Worm (Caenorhabditis elegans) whole organism, L3 larva: ENCODE results near the gene T26C5.4.

Experiments used
- R02D3.7 ChIP-seq: fragments of 150-350 bp; optimal IDR thresholded peaks from 2 replicates; lab custom pipeline; 2014; ENCODE audit warnings: missing biosample characterization, missing genetic modification characterization
- aly-2 ChIP-seq: fragments of 150-350 bp; optimal IDR thresholded peaks from 2 replicates; lab custom pipeline; 2014; ENCODE audit warnings: missing biosample characterization, missing genetic modification characterization
- ama-1 ChIP-seq: fragments of 150-350 bp; optimal IDR thresholded peaks from 2 replicates; lab custom pipeline; 2018
- ceh-82 ChIP-seq: fragments of 150-350 bp; optimal IDR thresholded peaks from 2 replicates; lab custom pipeline; 2014; ENCODE audit warnings: missing biosample characterization, missing genetic modification characterization
- elt-1 ChIP-seq: fragments of 150-350 bp; optimal IDR thresholded peaks from 2 replicates; lab custom pipeline; 2014; ENCODE audit warnings: missing biosample characterization, missing genetic modification characterization
- elt-2 ChIP-seq: sonication (generic microtip); optimal IDR thresholded peaks from 2 replicates; lab custom pipeline; 2016; ENCODE audit warnings: missing genetic modification reagents, mild to moderate bottlenecking, missing genetic modification characterization, missing compliant biosample characterization
- eor-1 ChIP-seq, 2 experiments: fragments of 150-350 bp; optimal IDR thresholded peaks; 2 replicates each; lab custom pipeline; 2014 to 2018; ENCODE audit warnings: missing biosample characterization in 2 of 2, missing genetic modification characterization in 2 of 2
- fkh-10 ChIP-seq: sonication (generic microtip); optimal IDR thresholded peaks from 2 replicates; lab custom pipeline; 2017; ENCODE audit warnings: missing biosample characterization, missing genetic modification reagents, missing genetic modification characterization
- fkh-2 ChIP-seq: fragments of 150-350 bp; optimal IDR thresholded peaks from 2 replicates; lab custom pipeline; 2014; ENCODE audit warnings: missing biosample characterization, missing genetic modification reagents, missing genetic modification characterization
- jun-1 ChIP-seq: fragments of 150-350 bp; optimal IDR thresholded peaks from 2 replicates; lab custom pipeline; 2014; ENCODE audit warnings: missing biosample characterization, missing genetic modification reagents, missing genetic modification characterization
- lin-15B ChIP-seq: fragments of 150-350 bp; optimal IDR thresholded peaks from 2 replicates; lab custom pipeline; 2014; ENCODE audit warnings: missing biosample characterization, missing genetic modification characterization
- lsy-12 ChIP-seq: sonication (generic microtip); optimal IDR thresholded peaks from 2 replicates; lab custom pipeline; 2016; ENCODE audit warnings: mild to moderate bottlenecking, missing genetic modification characterization, missing compliant biosample characterization
- mdl-1 ChIP-seq: fragments of 150-350 bp; optimal IDR thresholded peaks from 2 replicates; lab custom pipeline; 2014; ENCODE audit warnings: missing biosample characterization, missing genetic modification characterization
- mml-1 ChIP-seq: fragments of 150-350 bp; sonication (generic microtip); optimal IDR thresholded peaks from 3 replicates; lab custom pipeline; 2014; ENCODE audit warnings: missing biosample characterization, missing genetic modification characterization
- nfya-1 ChIP-seq: sonication (generic microtip); optimal IDR thresholded peaks from 2 replicates; lab custom pipeline; 2017; ENCODE audit warnings: missing genetic modification characterization, mild to moderate bottlenecking, missing compliant biosample characterization, antibody characterized with exemption, moderate library complexity; ENCODE audit not compliant: insufficient read depth
- nhr-23 ChIP-seq: fragments of 150-350 bp; optimal IDR thresholded peaks from 2 replicates; lab custom pipeline; 2014; ENCODE audit warnings: missing biosample characterization, missing genetic modification reagents, missing genetic modification characterization
- nhr-237 ChIP-seq: fragments of 150-350 bp; optimal IDR thresholded peaks from 2 replicates; lab custom pipeline; 2014; ENCODE audit warnings: missing biosample characterization, missing genetic modification characterization
- nhr-25 ChIP-seq: sonication (generic microtip); optimal IDR thresholded peaks from 2 replicates; lab custom pipeline; 2017; ENCODE audit warnings: missing biosample characterization, missing genetic modification characterization
- nhr-28 ChIP-seq: fragments of 150-350 bp; optimal IDR thresholded peaks from 2 replicates; lab custom pipeline; 2014; ENCODE audit warnings: missing biosample characterization, missing genetic modification characterization
- nhr-43 ChIP-seq: sonication (generic microtip); optimal IDR thresholded peaks from 2 replicates; lab custom pipeline; 2016; ENCODE audit warnings: mild to moderate bottlenecking, missing genetic modification characterization, missing compliant biosample characterization; ENCODE audit not compliant: poor library complexity, severe bottlenecking
- nhr-76 ChIP-seq: fragments of 150-350 bp; sonication (generic microtip); optimal IDR thresholded peaks from 5 replicates; lab custom pipeline; 2014; ENCODE audit warnings: missing biosample characterization, missing genetic modification characterization
- pha-4 ChIP-seq: fragments of 150-350 bp; optimal IDR thresholded peaks from 2 replicates; lab custom pipeline; 2014; ENCODE audit warnings: missing biosample characterization, missing genetic modification reagents, missing genetic modification characterization
- pqm-1 ChIP-seq: fragments of 150-350 bp; optimal IDR thresholded peaks from 2 replicates; lab custom pipeline; 2017; ENCODE audit warnings: missing biosample characterization, missing genetic modification characterization, inconsistent platforms
- sea-2 ChIP-seq: fragments of 150-350 bp; sonication (generic microtip); optimal IDR thresholded peaks from 4 replicates; lab custom pipeline; 2014; ENCODE audit warnings: missing biosample characterization, missing genetic modification reagents, missing genetic modification characterization
- snpc-4 ChIP-seq: fragments of 150-350 bp; optimal IDR thresholded peaks from 2 replicates; lab custom pipeline; 2014; ENCODE audit warnings: missing biosample characterization, missing genetic modification characterization
- tbx-2 ChIP-seq: sonication (generic microtip); optimal IDR thresholded peaks from 2 replicates; lab custom pipeline; 2016; ENCODE audit warnings: mild to moderate bottlenecking, missing genetic modification characterization, missing compliant biosample characterization
- unc-39 ChIP-seq: sonication (generic microtip); optimal IDR thresholded peaks from 4 replicates; lab custom pipeline; 2017; ENCODE audit warnings: missing biosample characterization, missing genetic modification characterization
- unc-62 ChIP-seq: fragments of 150-350 bp; sonication (generic microtip); optimal IDR thresholded peaks from 4 replicates; lab custom pipeline; 2014; ENCODE audit warnings: missing biosample characterization, missing genetic modification reagents, missing genetic modification characterization
- ztf-11 ChIP-seq: fragments of 150-350 bp; optimal IDR thresholded peaks from 2 replicates; lab custom pipeline; 2014; ENCODE audit warnings: missing biosample characterization, missing genetic modification characterization
- ztf-4 ChIP-seq: fragments of 150-350 bp; optimal IDR thresholded peaks from 2 replicates; lab custom pipeline; 2014; ENCODE audit warnings: missing biosample characterization, missing genetic modification characterization

Gene T26C5.4

ce11 chrII:9213055-9213708 is 37.1 kb downstream of the T26C5.4 start, which contains the start of gene znfx-1:
znfx-1 (plus strand) TSS chrII:9213658.
- TF ChIP-seq nhr-28 (no peak), lin-15B (tag; lab: Kevin White, UChicago) (no peak), R02D3.7 (no peak), snpc-4 (no peak), aly-2 (tag; lab: Kevin White, UChicago) (no peak), unc-39 (tag; lab: Kevin White, UChicago) (no peak), unc-62 (GFP tag; lab: Kevin White, UChicago) (no peak), elt-1 (tag; lab: Kevin White, UChicago) (no peak), mdl-1 (tag; lab: Kevin White, UChicago) (no peak), fkh-10 (GFP tag; lab: Kevin White, UChicago) (no peak), pha-4 (tag; lab: Kevin White, UChicago) (no peak), nhr-237 (tag; lab: Kevin White, UChicago) (no peak), eor-1 (tag; optimal IDR thresholded peaks at IDR 0.05; lab: Kevin White, UChicago) (no peak), tbx-2 (tag; lab: Kevin White, UChicago) (no peak), nhr-76 (tag; lab: Kevin White, UChicago) (no peak), nfya-1 (tag; lab: Kevin White, UChicago) (no peak), mml-1 (tag; lab: Kevin White, UChicago) (no peak), elt-2 (tag; lab: Kevin White, UChicago) (no peak)

- peak; percentile 11 for TF ChIP-seq nhr-23 (tag; lab: Kevin White, UChicago)
- no peak for TF ChIP-seq mdl-1 (tag; lab: Kevin White, UChicago)
- TF ChIP-seq pqm-1, result peak; percentile 26
- no peak for TF ChIP-seq ama-1 (lab: Kevin White, UChicago)
- TF ChIP-seq snpc-4, result peak; percentile 96
- peak; percentile 62 for TF ChIP-seq elt-2 (tag; lab: Kevin White, UChicago)
- peak; percentile 57 for TF ChIP-seq nhr-43 (tag; lab: Kevin White, UChicago)
- TF ChIP-seq elt-1 (tag; lab: Kevin White, UChicago), result no peak
- peak; percentile 5 for TF ChIP-seq jun-1
- peak; percentile 26 for TF ChIP-seq nhr-25
- peak; percentile 58 for TF ChIP-seq lsy-12 (tag; lab: Kevin White, UChicago)
- TF ChIP-seq ztf-4, result no peak
Measured at ce11 chrII:9211684-9212083, 38.6 kb downstream of the T26C5.4 start.

ce11 chrII:9210076-9210475 is 40.2 kb downstream of the T26C5.4 start, which contains the start of gene ZK1067.4:
ZK1067.4 (plus strand) TSS chrII:9210376.
- TF ChIP-seq nfya-1 (tag; lab: Kevin White, UChicago), result no peak
- TF ChIP-seq nhr-23 (tag; lab: Kevin White, UChicago), result no peak
- TF ChIP-seq ceh-82 (tag; lab: Kevin White, UChicago), result no peak
- TF ChIP-seq lin-15B (tag; lab: Kevin White, UChicago), result no peak
- no peak for TF ChIP-seq nhr-25
- TF ChIP-seq snpc-4, result no peak
- TF ChIP-seq ama-1 (lab: Kevin White, UChicago), result no peak
- TF ChIP-seq sea-2 (GFP tag; lab: Kevin White, UChicago), result no peak
- TF ChIP-seq elt-2 (tag; lab: Kevin White, UChicago), result no peak
- TF ChIP-seq fkh-10 (GFP tag; lab: Kevin White, UChicago), result no peak
- TF ChIP-seq fkh-2 (tag; lab: Kevin White, UChicago), result no peak
- TF ChIP-seq lsy-12 (tag; lab: Kevin White, UChicago), result no peak
- no peak for TF ChIP-seq ztf-11 (tag; lab: Kevin White, UChicago)
